Fruit fly (Drosophila melanogaster) whole organism, embryonic: Measurements from ENCODE around the gene Cdc14.

Source experiments
- Aef1 ChIP-seq: fragments of 200-800 bp; sonication (Bioruptor generic); IDR thresholded peaks from 3 replicates; pipeline ENCODE4 v1.3.6; 2022; ENCODE audit warnings: missing biosample characterization, missing genetic modification characterization
- CG10959 ChIP-seq: fragments of 200-800 bp; sonication (Bioruptor generic); IDR thresholded peaks from 2 replicates; pipeline ENCODE4 v1.3.6; 2022; ENCODE audit warnings: missing biosample characterization, missing genetic modification characterization
- CG1233 ChIP-seq: fragments of 200-800 bp; sonication (Bioruptor generic); optimal IDR thresholded peaks from 4 replicates; lab custom pipeline; 2018; ENCODE audit warnings: missing biosample characterization, mild to moderate bottlenecking, missing genetic modification characterization
- CG12659 ChIP-seq: fragments of 200-800 bp; sonication (Bioruptor generic); optimal IDR thresholded peaks from 3 replicates; lab custom pipeline; 2017; ENCODE audit warnings: mild to moderate bottlenecking, missing biosample characterization, missing genetic modification reagents, missing genetic modification characterization
- CG15479 ChIP-seq: fragments of 200-800 bp; sonication (Bioruptor generic); optimal IDR thresholded peaks from 3 replicates; lab custom pipeline; 2019; ENCODE audit warnings: missing biosample characterization, mild to moderate bottlenecking, missing genetic modification characterization, moderate library complexity
- CG15696 ChIP-seq: fragments of 200-800 bp; sonication (Bioruptor generic); optimal IDR thresholded peaks from 2 replicates; lab custom pipeline; 2019; ENCODE audit warnings: missing biosample characterization, mild to moderate bottlenecking, missing genetic modification characterization, moderate library complexity
- CG17829 ChIP-seq: fragments of 200-800 bp; optimal IDR thresholded peaks from 2 replicates; lab custom pipeline; 2019; ENCODE audit warnings: missing biosample characterization, mild to moderate bottlenecking, missing genetic modification characterization, moderate library complexity
- CG18262 ChIP-seq: fragments of 200-800 bp; optimal IDR thresholded peaks from 3 replicates; lab custom pipeline; 2019; ENCODE audit warnings: missing biosample characterization, mild to moderate bottlenecking, missing genetic modification characterization, moderate library complexity
- CG30020 ChIP-seq: fragments of 200-800 bp; optimal IDR thresholded peaks from 2 replicates; lab custom pipeline; 2019; ENCODE audit warnings: missing biosample characterization, mild to moderate bottlenecking, missing genetic modification characterization, moderate library complexity
- CG32767 ChIP-seq: fragments of 200-800 bp; sonication (Bioruptor generic); IDR thresholded peaks from 2 replicates; pipeline ENCODE4 v1.3.6; 2022; ENCODE audit warnings: missing biosample characterization, missing genetic modification characterization
- CG34224 ChIP-seq: fragments of 200-800 bp; sonication (Bioruptor generic); IDR thresholded peaks from 3 replicates; pipeline ENCODE4 v1.3.6; 2022; ENCODE audit warnings: missing biosample characterization, missing genetic modification characterization; ENCODE audit not compliant: partially characterized antibody
- CG42726 ChIP-seq: fragments of 200-800 bp; sonication (Bioruptor generic); IDR thresholded peaks from 2 replicates; pipeline ENCODE4 v1.3.6; 2022; ENCODE audit warnings: missing biosample characterization, missing genetic modification characterization; ENCODE audit not compliant: partially characterized antibody
- CG7963 ChIP-seq: fragments of 200-800 bp; sonication (Bioruptor generic); IDR thresholded peaks from 3 replicates; pipeline ENCODE4 v1.3.6; 2022; ENCODE audit warnings: missing biosample characterization, missing genetic modification characterization; ENCODE audit not compliant: partially characterized antibody
- CG9727 ChIP-seq: fragments of 200-800 bp; sonication (Bioruptor generic); optimal IDR thresholded peaks from 3 replicates; lab custom pipeline; 2017; ENCODE audit warnings: missing biosample characterization, mild to moderate bottlenecking, missing genetic modification characterization
- CG9817 ChIP-seq: fragments of 200-800 bp; sonication (Bioruptor generic); optimal IDR thresholded peaks from 2 replicates; lab custom pipeline; 2018; ENCODE audit warnings: missing biosample characterization, mild to moderate bottlenecking, missing genetic modification characterization, moderate library complexity
- CG9932 ChIP-seq: fragments of 200-800 bp; sonication (Bioruptor generic); IDR thresholded peaks from 2 replicates; pipeline ENCODE4 v1.3.6; 2022; ENCODE audit warnings: missing biosample characterization, missing genetic modification characterization
- Chrac-16 ChIP-seq: fragments of 200-800 bp; sonication (Bioruptor generic); optimal IDR thresholded peaks from 3 replicates; lab custom pipeline; 2016; ENCODE audit warnings: missing biosample characterization, missing genetic modification characterization
- Dfd ChIP-seq, 2 experiments: fragments of >200 bp; optimal IDR thresholded peaks; 2 replicates each; lab custom pipeline; 2017; ENCODE audit warnings: missing biosample characterization in 2 of 2, missing genetic modification characterization in 2 of 2
- Dip3 ChIP-seq: fragments of 200-800 bp; sonication (Bioruptor generic); optimal IDR thresholded peaks from 3 replicates; lab custom pipeline; 2016; ENCODE audit warnings: missing biosample characterization, missing genetic modification characterization
- E2f2 ChIP-seq: fragments of 200-800 bp; sonication (Bioruptor generic); IDR thresholded peaks from 2 replicates; pipeline ENCODE4 v1.3.6; 2022; ENCODE audit warnings: missing biosample characterization, missing genetic modification characterization
- Fer2 ChIP-seq: fragments of 200-800 bp; sonication (Bioruptor generic); optimal IDR thresholded peaks from 2 replicates; lab custom pipeline; 2018; ENCODE audit warnings: missing biosample characterization, mild to moderate bottlenecking, missing genetic modification characterization, moderate library complexity
- H2.0 ChIP-seq: fragments of 200-800 bp; sonication (Bioruptor generic); IDR thresholded peaks from 2 replicates; pipeline ENCODE4 v1.3.6; 2022; ENCODE audit warnings: missing biosample characterization, missing genetic modification characterization
- Hand ChIP-seq: fragments of 200-800 bp; sonication (Bioruptor generic); optimal IDR thresholded peaks from 2 replicates; lab custom pipeline; 2017; ENCODE audit warnings: mild to moderate bottlenecking, missing biosample characterization, missing genetic modification reagents, missing genetic modification characterization
- Hey ChIP-seq: fragments of 200-800 bp; sonication (Bioruptor generic); optimal IDR thresholded peaks from 3 replicates; lab custom pipeline; 2018; ENCODE audit warnings: missing biosample characterization, mild to moderate bottlenecking, missing genetic modification characterization
- MTF-1 ChIP-seq: fragments of 200-800 bp; sonication (Bioruptor generic); optimal IDR thresholded peaks from 2 replicates; lab custom pipeline; 2018; ENCODE audit warnings: missing biosample characterization, mild to moderate bottlenecking, missing genetic modification characterization, borderline replicate concordance
- Max ChIP-seq: fragments of 200-800 bp; sonication (Bioruptor generic); optimal IDR thresholded peaks from 2 replicates; lab custom pipeline; 2016; ENCODE audit warnings: missing biosample characterization, mild to moderate bottlenecking, missing genetic modification characterization
- Rfx ChIP-seq: fragments of 200-800 bp; sonication (Bioruptor generic); IDR thresholded peaks from 2 replicates; pipeline ENCODE4 v1.3.6; 2022; ENCODE audit warnings: missing biosample characterization, missing genetic modification characterization
- Side ChIP-seq: fragments of 200-800 bp; sonication (Bioruptor generic); optimal IDR thresholded peaks from 2 replicates; lab custom pipeline; 2016; ENCODE audit warnings: missing biosample characterization, missing genetic modification characterization
- Sox100B ChIP-seq: fragments of 200-800 bp; sonication (Bioruptor generic); optimal IDR thresholded peaks from 3 replicates; lab custom pipeline; 2018; ENCODE audit warnings: missing biosample characterization, mild to moderate bottlenecking, missing genetic modification characterization
- ash1 ChIP-seq: fragments of 200-800 bp; sonication (Bioruptor generic); optimal IDR thresholded peaks from 2 replicates; lab custom pipeline; 2018; ENCODE audit warnings: missing biosample characterization, mild to moderate bottlenecking, missing genetic modification characterization
- dimm ChIP-seq: fragments of 200-800 bp; sonication (Bioruptor generic); IDR thresholded peaks from 2 replicates; pipeline ENCODE4 v1.3.6; 2022; ENCODE audit warnings: missing biosample characterization, missing genetic modification characterization
- dm ChIP-seq: fragments of 200-800 bp; sonication (Bioruptor generic); optimal IDR thresholded peaks from 3 replicates; lab custom pipeline; 2016; ENCODE audit warnings: missing biosample characterization, missing genetic modification characterization
- fd96Cb ChIP-seq: fragments of 200-800 bp; sonication (Bioruptor generic); optimal IDR thresholded peaks from 2 replicates; lab custom pipeline; 2018; ENCODE audit warnings: missing biosample characterization, mild to moderate bottlenecking, missing genetic modification characterization, moderate library complexity
- fu2 ChIP-seq: fragments of 200-800 bp; sonication (Bioruptor generic); optimal IDR thresholded peaks from 2 replicates; lab custom pipeline; 2016; ENCODE audit warnings: missing biosample characterization, missing genetic modification characterization
- h ChIP-seq: fragments of >200 bp; optimal IDR thresholded peaks from 2 replicates; lab custom pipeline; 2017
- inv ChIP-seq: fragments of 200-800 bp; sonication (Bioruptor generic); IDR thresholded peaks from 2 replicates; pipeline ENCODE4 v1.3.6; 2022; ENCODE audit warnings: missing biosample characterization, missing genetic modification characterization; ENCODE audit not compliant: partially characterized antibody
- knrl ChIP-seq: fragments of 200-800 bp; sonication (Bioruptor generic); IDR thresholded peaks from 3 replicates; pipeline ENCODE4 v1.3.6; 2022; ENCODE audit warnings: missing biosample characterization, missing genetic modification characterization; ENCODE audit not compliant: partially characterized antibody
- lilli ChIP-seq: fragments of 200-800 bp; sonication (Bioruptor generic); optimal IDR thresholded peaks from 3 replicates; lab custom pipeline; 2016; ENCODE audit warnings: missing biosample characterization, missing genetic modification characterization
- maf-S ChIP-seq: fragments of 200-800 bp; sonication (Bioruptor generic); optimal IDR thresholded peaks from 2 replicates; lab custom pipeline; 2016; ENCODE audit warnings: missing biosample characterization, missing genetic modification characterization
- nerfin-1 ChIP-seq: fragments of 200-800 bp; sonication (Bioruptor generic); optimal IDR thresholded peaks from 3 replicates; lab custom pipeline; 2019; ENCODE audit warnings: missing biosample characterization, mild to moderate bottlenecking, missing genetic modification characterization, moderate library complexity
- pho ChIP-seq: fragments of 200-800 bp; sonication (Bioruptor generic); optimal IDR thresholded peaks from 2 replicates; lab custom pipeline; 2016; ENCODE audit warnings: missing biosample characterization, missing genetic modification characterization
- rib ChIP-seq: fragments of 200-800 bp; sonication (Bioruptor generic); IDR thresholded peaks from 2 replicates; pipeline ENCODE4 v1.3.6; 2022; ENCODE audit warnings: missing biosample characterization, missing genetic modification characterization
- schlank ChIP-seq: fragments of 200-800 bp; sonication (Bioruptor generic); optimal IDR thresholded peaks from 2 replicates; lab custom pipeline; 2018; ENCODE audit warnings: missing biosample characterization, mild to moderate bottlenecking, missing genetic modification characterization
- sens ChIP-seq: fragments of 200-800 bp; sonication (Bioruptor generic); peaks from one replicate; lab custom pipeline; 2016; ENCODE audit warnings: missing biosample characterization, missing genetic modification characterization
- so ChIP-seq: fragments of 200-800 bp; sonication (Bioruptor generic); IDR thresholded peaks from 3 replicates; pipeline ENCODE4 v1.3.6; 2022; ENCODE audit warnings: missing biosample characterization, missing genetic modification characterization
- tna ChIP-seq: fragments of 200-800 bp; sonication (Bioruptor generic); IDR thresholded peaks from 2 replicates; pipeline ENCODE4 v1.3.6; 2022; ENCODE audit warnings: missing biosample characterization, missing genetic modification characterization; ENCODE audit not compliant: partially characterized antibody
- unpg ChIP-seq: fragments of 200-800 bp; sonication (Bioruptor generic); optimal IDR thresholded peaks from 3 replicates; lab custom pipeline; 2018; ENCODE audit warnings: missing biosample characterization, mild to moderate bottlenecking, missing genetic modification characterization, moderate library complexity
- vvl ChIP-seq: fragments of 200-800 bp; sonication (Bioruptor generic); IDR thresholded peaks from 2 replicates; pipeline ENCODE4 v1.3.6; 2022; ENCODE audit warnings: missing biosample characterization, missing genetic modification characterization
- yki ChIP-seq: fragments of >200 bp; optimal IDR thresholded peaks from 3 replicates; lab custom pipeline; 2018
- zf30C ChIP-seq: fragments of 200-800 bp; sonication (Bioruptor generic); optimal IDR thresholded peaks from 3 replicates; lab custom pipeline; 2018; ENCODE audit warnings: missing biosample characterization, mild to moderate bottlenecking, missing genetic modification characterization
- zfh1 ChIP-seq: fragments of 200-800 bp; sonication (Bioruptor generic); IDR thresholded peaks from 3 replicates; pipeline ENCODE4 v1.3.6; 2022; ENCODE audit warnings: missing biosample characterization, missing genetic modification characterization

Cdc14 gene

DNA sequence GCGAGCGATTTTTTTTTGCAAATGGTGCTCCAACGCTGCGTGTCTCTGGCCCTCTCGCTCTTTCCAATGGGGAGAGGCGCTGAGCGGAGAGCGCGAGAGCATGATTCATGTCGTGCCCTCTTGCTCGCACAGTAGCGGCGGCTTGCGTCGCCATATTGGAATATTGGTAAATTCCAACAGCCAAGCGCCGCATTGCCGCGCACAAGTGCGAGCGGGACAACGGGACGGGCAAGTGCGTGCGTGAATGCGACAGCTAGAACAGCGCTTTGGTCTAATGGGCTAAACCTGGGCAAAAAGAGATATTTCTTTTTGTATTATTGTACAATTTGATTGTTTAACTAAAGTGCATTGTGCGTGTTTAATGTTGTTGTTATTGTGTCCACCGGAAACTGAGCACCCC lies 17.7 kb upstream of the Cdc14 start (continued):
- TF ChIP-seq CG32767: peak; percentile 89
- no peak for TF ChIP-seq E2f2
- no peak for TF ChIP-seq CG9817
- TF ChIP-seq CG42726 (GFP tag; lab: Robert Waterston, UW): peak; percentile 77
- peak; percentile 47; the same call in 1 of the 3 replicates for TF ChIP-seq zfh1
- TF ChIP-seq Chrac-16 (GFP tag; lab: Kevin White, UChicago): no peak
- TF ChIP-seq tna (GFP tag; lab: Robert Waterston, UW): peak; percentile 55; the same call in 1 of the 2 replicates
- TF ChIP-seq CG12659 (GFP tag; lab: Kevin White, UChicago): peak; percentile 69
- no peak for TF ChIP-seq Fer2 (tag; lab: Kevin White, UChicago)
- peak; percentile 19 for TF ChIP-seq CG30020 (tag; lab: Kevin White, UChicago)
- peak; percentile 93 for TF ChIP-seq rib
- TF ChIP-seq schlank (tag; lab: Kevin White, UChicago): peak; percentile 2
- no peak for TF ChIP-seq CG10959
- TF ChIP-seq CG15479 (GFP tag; lab: Kevin White, UChicago): peak; percentile 82
- TF ChIP-seq dm (GFP tag; lab: Kevin White, UChicago): peak; percentile 52
- TF ChIP-seq yki (lab: Kevin White, UChicago): peak; percentile 27
- TF ChIP-seq fu2 (GFP tag; lab: Kevin White, UChicago): no peak
- peak; percentile 29 for TF ChIP-seq Max (GFP tag; lab: Kevin White, UChicago)
- TF ChIP-seq Sox100B: no peak
- TF ChIP-seq unpg: no peak
- no peak for TF ChIP-seq H2.0 (GFP tag; lab: Robert Waterston, UW)
- TF ChIP-seq zf30C (GFP tag; lab: Kevin White, UChicago): peak; percentile 49
- TF ChIP-seq lilli (GFP tag; lab: Kevin White, UChicago): no peak
- TF ChIP-seq dimm (GFP tag; lab: Robert Waterston, UW): no peak
- no peak for TF ChIP-seq h (lab: Kevin White, UChicago)
- peak; percentile 8 for TF ChIP-seq CG18262 (tag; lab: Kevin White, UChicago)
- TF ChIP-seq Hey (tag; lab: Kevin White, UChicago): no peak
- TF ChIP-seq knrl (GFP tag; lab: Robert Waterston, UW): peak; percentile 41; the same call in 2 of the 3 replicates
- peak; percentile 10 for TF ChIP-seq CG15696 (tag; lab: Kevin White, UChicago)
- peak; percentile 35; the same call in 1 of the 2 replicates for TF ChIP-seq CG9932 (GFP tag; lab: Robert Waterston, UW)
- TF ChIP-seq Dip3 (GFP tag; lab: Kevin White, UChicago): peak; percentile 12
- TF ChIP-seq fd96Cb (tag; lab: Kevin White, UChicago): no peak
- 0 out of 3 replicates have a peak, but pooled peaks have one; percentile 35 for TF ChIP-seq CG34224 (GFP tag; lab: Robert Waterston, UW)
- TF ChIP-seq Rfx: peak; percentile 43; the same call in 1 of the 2 replicates
- peak; percentile 35; the same call in 1 of the 2 replicates for TF ChIP-seq vvl (GFP tag; lab: Robert Waterston, UW)
- TF ChIP-seq CG7963 (GFP tag; lab: Robert Waterston, UW): 0 out of 3 replicates have a peak, but pooled peaks have one; percentile 31
- TF ChIP-seq CG1233: no peak
- TF ChIP-seq MTF-1 (GFP tag; lab: Kevin White, UChicago): peak; percentile 16
- TF ChIP-seq CG9727 (GFP tag; lab: Kevin White, UChicago): peak; percentile 2
- peak; percentile 26 for TF ChIP-seq pho
- TF ChIP-seq CG17829 (tag; lab: Kevin White, UChicago): peak; percentile 59
- no peak for TF ChIP-seq ash1
- TF ChIP-seq Dfd (GFP tag; optimal IDR thresholded peaks at IDR 0.05; lab: Kevin White, UChicago): no peak
- TF ChIP-seq inv: peak; percentile 38
- TF ChIP-seq Hand (GFP tag; lab: Kevin White, UChicago): peak; percentile 47
- peak; percentile 15; the same call in 1 of the 3 replicates for TF ChIP-seq Aef1 (GFP tag; lab: Robert Waterston, UW)
- no peak for TF ChIP-seq Side (GFP tag; lab: Kevin White, UChicago)
- peak; percentile 100 for TF ChIP-seq nerfin-1 (tag; lab: Kevin White, UChicago)
- TF ChIP-seq so (GFP tag; lab: Robert Waterston, UW): no peak
- peak; percentile 78 for TF ChIP-seq sens (GFP tag; lab: Kevin White, UChicago)
- TF ChIP-seq maf-S (GFP tag; lab: Kevin White, UChicago): no peak
